Worm (Caenorhabditis elegans) whole organism, L4 larva: ENCODE results near the gene coq-8.
A peak's percentile ranks its signal among the peaks of the same experiment; 100 is the strongest.

Experiments used
- D1046.2 ChIP-seq: fragments of 200-800 bp; sonication (Bioruptor generic); IDR thresholded peaks from 2 replicates; pipeline ENCODE4 v1.3.6; 2022; ENCODE audit warnings: missing genetic modification characterization, missing compliant biosample characterization
- F26F4.8 ChIP-seq: fragments of 200-800 bp; sonication (Bioruptor generic); conservative IDR thresholded peaks from 2 replicates; pipeline ENCODE4 v1.3.6; 2022; ENCODE audit warnings: missing genetic modification characterization, missing compliant biosample characterization
- F49E8.2 ChIP-seq: sonication (generic microtip); optimal IDR thresholded peaks from 2 replicates; lab custom pipeline; 2016; ENCODE audit warnings: missing compliant biosample characterization, mild to moderate bottlenecking, missing genetic modification characterization, borderline replicate concordance
- R02D3.7 ChIP-seq: fragments of 150-350 bp; sonication (generic microtip); optimal IDR thresholded peaks from 3 replicates; lab custom pipeline; 2014; ENCODE audit warnings: missing biosample characterization, missing genetic modification characterization
- Y5F2A.4 ChIP-seq: fragments of 200-800 bp; sonication (Bioruptor generic); optimal IDR thresholded peaks from 2 replicates; lab custom pipeline; 2018; ENCODE audit warnings: mild to moderate bottlenecking, missing genetic modification characterization, missing compliant biosample characterization
- Y75B8A.6 ChIP-seq: fragments of 200-800 bp; sonication (Bioruptor generic); IDR thresholded peaks from 2 replicates; pipeline ENCODE4 v1.3.6; 2022; ENCODE audit warnings: missing genetic modification reagents, missing genetic modification characterization, missing compliant biosample characterization
- ZK337.2 ChIP-seq: fragments of 200-800 bp; sonication (Bioruptor generic); IDR thresholded peaks from 2 replicates; pipeline ENCODE4 v1.3.6; 2022; ENCODE audit warnings: missing genetic modification reagents, missing genetic modification characterization, missing compliant biosample characterization
- aly-2 ChIP-seq: sonication (generic microtip); optimal IDR thresholded peaks from 2 replicates; lab custom pipeline; 2018; ENCODE audit warnings: missing biosample characterization, missing genetic modification characterization
- ama-1 ChIP-seq: fragments of 150-350 bp; optimal IDR thresholded peaks from 2 replicates; lab custom pipeline; 2014; ENCODE audit warnings: inconsistent platforms, mixed read lengths
- ceh-20 ChIP-seq: fragments of 200-800 bp; sonication (Bioruptor generic); IDR thresholded peaks from 2 replicates; pipeline ENCODE4 v1.3.6; 2022; ENCODE audit warnings: missing genetic modification reagents, missing genetic modification characterization, missing compliant biosample characterization
- ceh-32 ChIP-seq: sonication (generic microtip); optimal IDR thresholded peaks from 2 replicates; lab custom pipeline; 2016; ENCODE audit warnings: mild to moderate bottlenecking, missing genetic modification characterization, missing compliant biosample characterization; ENCODE audit not compliant: poor library complexity
- ceh-44 ChIP-seq: fragments of 200-800 bp; sonication (Bioruptor generic); IDR thresholded peaks from 2 replicates; pipeline ENCODE4 v1.3.6; 2022; ENCODE audit warnings: missing genetic modification reagents, missing genetic modification characterization, missing compliant biosample characterization
- ceh-82 ChIP-seq: sonication (generic microtip); optimal IDR thresholded peaks from 2 replicates; lab custom pipeline; 2017; ENCODE audit warnings: missing biosample characterization, missing genetic modification characterization
- ces-1 ChIP-seq: fragments of 150-350 bp; sonication (generic microtip); optimal IDR thresholded peaks from 4 replicates; lab custom pipeline; 2014; ENCODE audit warnings: missing biosample characterization, missing genetic modification reagents, missing genetic modification characterization
- daf-16 ChIP-seq, 3 experiments: sonication (generic microtip); optimal IDR thresholded peaks; 2 replicates each; lab custom pipeline; 2016 to 2017; ENCODE audit warnings: missing genetic modification characterization in 3 of 3, missing genetic modification reagents in 3 of 3, mild to moderate bottlenecking in 2 of 3, missing compliant biosample characterization in 2 of 3, missing biosample characterization in 1 of 3, moderate library complexity in 1 of 3
- daf-8 ChIP-seq: fragments of 200-800 bp; sonication (Bioruptor generic); IDR thresholded peaks from 2 replicates; pipeline ENCODE4 v1.3.6; 2022; ENCODE audit warnings: missing genetic modification characterization, missing compliant biosample characterization
- egl-27 ChIP-seq: sonication (generic microtip); optimal IDR thresholded peaks from 3 replicates; lab custom pipeline; 2017; ENCODE audit warnings: missing biosample characterization, missing genetic modification reagents, missing genetic modification characterization
- fos-1 ChIP-seq: fragments of 150-350 bp; optimal IDR thresholded peaks from 2 replicates; lab custom pipeline; 2014; ENCODE audit warnings: missing biosample characterization, missing genetic modification characterization
- hif-1 ChIP-seq, 2 experiments: sonication (generic microtip); optimal IDR thresholded peaks; 2 replicates each; lab custom pipeline; 2016 to 2017; ENCODE audit warnings: missing compliant biosample characterization in 2 of 2, missing genetic modification characterization in 2 of 2, missing genetic modification reagents in 2 of 2, missing genotype in 2 of 2, mild to moderate bottlenecking in 1 of 2
- hlh-30 ChIP-seq: sonication (generic microtip); optimal IDR thresholded peaks from 2 replicates; lab custom pipeline; 2017; ENCODE audit warnings: antibody characterized with exemption, mild to moderate bottlenecking, missing genetic modification characterization, missing compliant biosample characterization; ENCODE audit not compliant: insufficient read depth
- lin-15B ChIP-seq: fragments of 150-350 bp; sonication (generic microtip); optimal IDR thresholded peaks from 3 replicates; lab custom pipeline; 2014; ENCODE audit warnings: missing biosample characterization, missing genetic modification characterization
- mep-1 ChIP-seq: fragments of 150-350 bp; sonication (generic microtip); optimal IDR thresholded peaks from 3 replicates; lab custom pipeline; 2014; ENCODE audit warnings: missing biosample characterization, missing genetic modification characterization
- mes-2 ChIP-seq: sonication (generic microtip); optimal IDR thresholded peaks from 2 replicates; lab custom pipeline; 2016; ENCODE audit warnings: missing genotype, mild to moderate bottlenecking, missing genetic modification characterization, missing compliant biosample characterization; ENCODE audit not compliant: poor library complexity, severe bottlenecking
- nhr-102 ChIP-seq: sonication (generic microtip); optimal IDR thresholded peaks from 2 replicates; lab custom pipeline; 2016; ENCODE audit warnings: mild to moderate bottlenecking, missing genetic modification characterization, moderate library complexity, missing compliant biosample characterization
- nhr-11 ChIP-seq: fragments of 150-350 bp; optimal IDR thresholded peaks from 2 replicates; lab custom pipeline; 2014; ENCODE audit warnings: missing biosample characterization, missing genetic modification characterization
- nhr-111 ChIP-seq: fragments of 200-800 bp; sonication (Bioruptor generic); optimal IDR thresholded peaks from 2 replicates; lab custom pipeline; 2018; ENCODE audit warnings: mild to moderate bottlenecking, missing genetic modification characterization, missing compliant biosample characterization
- nhr-28 ChIP-seq: fragments of 150-350 bp; optimal IDR thresholded peaks from 2 replicates; lab custom pipeline; 2014; ENCODE audit warnings: missing biosample characterization, missing genetic modification characterization
- nhr-48 ChIP-seq: sonication (generic microtip); optimal IDR thresholded peaks from 2 replicates; lab custom pipeline; 2016; ENCODE audit warnings: mild to moderate bottlenecking, missing genetic modification characterization, missing compliant biosample characterization
- nhr-6 ChIP-seq: fragments of 150-350 bp; optimal IDR thresholded peaks from 2 replicates; lab custom pipeline; 2014; ENCODE audit warnings: missing biosample characterization, missing genetic modification characterization
- php-3 ChIP-seq: fragments of 200-800 bp; sonication (Bioruptor generic); IDR thresholded peaks from 2 replicates; pipeline ENCODE4 v1.3.6; 2022; ENCODE audit warnings: missing genetic modification reagents, missing genetic modification characterization, missing compliant biosample characterization
- rbr-2 ChIP-seq: sonication (generic microtip); optimal IDR thresholded peaks from 2 replicates; lab custom pipeline; 2016; ENCODE audit warnings: missing genotype, missing genetic modification characterization, missing compliant biosample characterization
- sdz-12 ChIP-seq: fragments of 200-800 bp; sonication (Bioruptor generic); optimal IDR thresholded peaks from 2 replicates; lab custom pipeline; 2018; ENCODE audit warnings: mild to moderate bottlenecking, missing genetic modification characterization, missing compliant biosample characterization
- set-16 ChIP-seq: fragments of 200-800 bp; sonication (Bioruptor generic); IDR thresholded peaks from 2 replicates; pipeline ENCODE4 v1.3.6; 2022; ENCODE audit warnings: missing genetic modification reagents, missing genetic modification characterization, missing compliant biosample characterization
- skn-1 ChIP-seq: fragments of 150-350 bp; optimal IDR thresholded peaks from 2 replicates; lab custom pipeline; 2014; ENCODE audit warnings: missing biosample characterization, missing genetic modification characterization
- spr-1 ChIP-seq: sonication (generic microtip); optimal IDR thresholded peaks from 2 replicates; lab custom pipeline; 2016; ENCODE audit warnings: mild to moderate bottlenecking, missing genetic modification characterization, missing compliant biosample characterization
- spr-3 ChIP-seq: fragments of 200-800 bp; sonication (Bioruptor generic); optimal IDR thresholded peaks from 2 replicates; lab custom pipeline; 2018; ENCODE audit warnings: mild to moderate bottlenecking, missing genetic modification characterization, missing compliant biosample characterization
- tra-1 ChIP-seq: fragments of 200-800 bp; sonication (Bioruptor generic); IDR thresholded peaks from 2 replicates; pipeline ENCODE4 v1.3.6; 2022; ENCODE audit warnings: missing genetic modification reagents, missing genetic modification characterization, missing compliant biosample characterization
- unc-130 ChIP-seq: sonication (generic microtip); optimal IDR thresholded peaks from 2 replicates; lab custom pipeline; 2016; ENCODE audit warnings: missing genetic modification reagents, missing genetic modification characterization, missing compliant biosample characterization
- unc-39 ChIP-seq: sonication (generic microtip); optimal IDR thresholded peaks from 2 replicates; lab custom pipeline; 2017; ENCODE audit warnings: missing biosample characterization, missing genetic modification characterization
- unc-62 ChIP-seq, 3 experiments: fragments of 150-350 bp in 1 of 3; sonication (generic microtip); optimal IDR thresholded peaks in 2 of 3; peaks in 1 of 3; 1 replicate in 1 of 3; 2 replicates in 2 of 3; lab custom pipeline; 2014 to 2017; ENCODE audit warnings: missing biosample characterization in 3 of 3, missing genetic modification characterization in 3 of 3, missing genetic modification reagents in 3 of 3, missing genotype in 1 of 3
- zag-1 ChIP-seq: fragments of 150-350 bp; optimal IDR thresholded peaks from 2 replicates; lab custom pipeline; 2014; ENCODE audit warnings: missing biosample characterization, missing genetic modification characterization
- zip-11 ChIP-seq: fragments of 200-800 bp; sonication (Bioruptor generic); IDR thresholded peaks from 2 replicates; pipeline ENCODE4 v1.3.6; 2022; ENCODE audit warnings: missing genetic modification characterization, missing compliant biosample characterization
- zip-2 ChIP-seq: fragments of 150-350 bp; optimal IDR thresholded peaks from 2 replicates; lab custom pipeline; 2014; ENCODE audit warnings: missing biosample characterization, missing genetic modification characterization

coq-8 gene

DNA sequence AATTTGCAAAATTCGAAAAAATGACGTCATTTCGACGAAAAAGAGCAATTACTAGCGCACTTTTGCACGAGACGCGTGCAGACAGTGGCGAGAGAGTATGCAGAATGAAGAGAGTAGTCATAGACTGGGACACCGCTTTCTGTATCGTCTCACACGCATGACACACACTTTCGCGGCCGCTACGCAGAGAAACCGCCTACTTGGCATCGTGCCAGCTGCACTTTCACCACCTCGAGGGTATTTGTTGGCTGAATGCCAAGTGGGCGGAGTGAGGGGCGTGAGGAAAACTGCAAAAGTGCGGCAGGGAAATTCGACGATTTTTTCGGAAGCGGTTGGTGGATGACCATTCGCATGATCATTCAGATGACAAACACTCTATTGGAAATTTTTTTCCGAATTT lies 36.5 kb downstream of the coq-8 start (continued):
- TF ChIP-seq rbr-2 (tag; lab: Kevin White, UChicago) (peak; percentile 99), Y75B8A.6 (GFP tag; lab: Robert Waterston, UW) (peak; percentile 95), ama-1 (peak; percentile 68), sdz-12 (peak; percentile 95), zip-2 (peak; percentile 87), hif-1 (tag; optimal IDR thresholded peaks at IDR 0.05; lab: Kevin White, UChicago) (peak; percentile 94 to 97), nhr-111 (GFP tag; lab: Kevin White, UChicago) (peak; percentile 57), R02D3.7 (tag; lab: Kevin White, UChicago) (no peak), daf-8 (peak; percentile 94; the same call in 1 of the 2 replicates), set-16 (GFP tag; lab: Robert Waterston, UW) (peak; percentile 96), nhr-6 (tag; lab: Kevin White, UChicago) (peak; percentile 97), egl-27 (tag; lab: Kevin White, UChicago) (peak; percentile 62), tra-1 (peak; percentile 99), ceh-32 (peak; percentile 88), hlh-30 (tag; lab: Kevin White, UChicago) (peak; percentile 100), nhr-102 (peak; percentile 98), zip-11 (GFP tag; lab: Robert Waterston, UW) (no peak), Y5F2A.4 (GFP tag; lab: Kevin White, UChicago) (peak; percentile 85), nhr-48 (peak; percentile 98), F26F4.8 (peak; percentile 75), ceh-44 (GFP tag; lab: Robert Waterston, UW) (peak; percentile 58; the same call in 1 of the 2 replicates), spr-1 (tag; lab: Kevin White, UChicago) (peak; percentile 96), mes-2 (tag; lab: Kevin White, UChicago) (peak; percentile 94), unc-130 (GFP tag; lab: Kevin White, UChicago) (peak; percentile 79), unc-62 (GFP tag; optimal IDR thresholded peaks at IDR 0.05 in 1 of 2; lab: Kevin White, UChicago) (peak; percentile 28 to 100), unc-62 (tag; optimal IDR thresholded peaks at IDR 0.05; lab: Kevin White, UChicago) (no peak)

DNA sequence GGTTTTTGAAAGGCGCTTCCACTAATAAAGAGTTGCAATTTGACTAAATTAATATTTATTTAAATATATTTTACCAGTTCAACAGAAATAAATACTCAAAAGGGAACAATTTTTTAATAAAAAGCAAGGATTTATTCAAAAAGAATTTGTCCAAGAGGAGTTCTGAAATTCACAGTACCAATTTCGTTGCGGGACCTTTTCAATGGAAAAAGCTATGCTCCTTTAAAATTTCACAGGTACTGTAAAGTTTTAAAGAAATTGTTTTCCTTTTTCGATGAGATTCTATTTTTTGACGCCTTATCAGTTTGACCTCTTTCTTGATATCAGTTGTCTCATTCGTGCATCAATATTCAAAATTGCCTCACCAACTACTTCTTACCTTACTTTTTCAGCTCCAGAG lies 37.0 kb downstream of the coq-8 start, which contains the start of gene tag-340:
tag-340 (plus strand) TSS at position 249 of the 400 bp plus-strand sequence.
- TF ChIP-seq aly-2 (no peak), ceh-20 (GFP tag; lab: Robert Waterston, UW) (no peak), lin-15B (no peak), nhr-28 (peak; percentile 3), ZK337.2 (GFP tag; lab: Robert Waterston, UW) (no peak), mep-1 (tag; lab: Kevin White, UChicago) (no peak), daf-16 (GFP tag; optimal IDR thresholded peaks at IDR 0.05; lab: Kevin White, UChicago) (no peak), daf-16 (tag; optimal IDR thresholded peaks at IDR 0.05; lab: Kevin White, UChicago) (peak; percentile 42)

DNA sequence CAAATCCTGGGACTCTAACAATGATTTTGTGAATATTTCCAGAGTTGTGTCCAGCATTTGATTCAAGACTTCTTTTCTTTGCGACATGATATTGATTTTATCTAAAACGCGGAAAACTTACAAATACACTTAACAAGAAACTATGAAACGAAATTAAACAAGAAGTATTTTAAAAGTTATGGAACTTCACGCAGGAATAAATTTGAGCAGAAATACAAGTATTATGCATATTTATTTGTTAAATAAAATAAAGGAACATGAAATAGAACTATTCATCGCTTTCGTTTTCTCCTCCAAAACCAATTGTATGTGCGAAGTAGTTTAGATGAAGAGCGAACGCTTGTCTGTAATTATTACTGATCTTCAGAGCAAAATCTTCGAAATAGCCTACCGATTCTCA lies 40.6 kb downstream of the coq-8 start, which contains the start of gene kbp-2:
kbp-2 (minus strand) TSS at position 101 of the 400 bp plus-strand sequence.
- TF ChIP-seq sdz-12 (no peak), F49E8.2 (tag; lab: Kevin White, UChicago) (no peak), unc-39 (tag; lab: Kevin White, UChicago) (no peak), nhr-11 (no peak), ces-1 (GFP tag; lab: Kevin White, UChicago) (no peak), ZK337.2 (GFP tag; lab: Robert Waterston, UW) (no peak), php-3 (no peak), spr-1 (tag; lab: Kevin White, UChicago) (no peak), set-16 (GFP tag; lab: Robert Waterston, UW) (no peak), spr-3 (GFP tag; lab: Kevin White, UChicago) (no peak), D1046.2 (GFP tag; lab: Robert Waterston, UW) (no peak), skn-1 (no peak), egl-27 (tag; lab: Kevin White, UChicago) (no peak), zag-1 (tag; lab: Kevin White, UChicago) (no peak), zip-11 (GFP tag; lab: Robert Waterston, UW) (no peak), ceh-82 (tag; lab: Kevin White, UChicago) (no peak), R02D3.7 (tag; lab: Kevin White, UChicago) (no peak), fos-1 (tag; lab: Kevin White, UChicago) (no peak)
- TF ChIP-seq, all 104 proteins: peak for 0
